Worm (Caenorhabditis elegans): ENCODE data around the gene suex-2.

DNA sequence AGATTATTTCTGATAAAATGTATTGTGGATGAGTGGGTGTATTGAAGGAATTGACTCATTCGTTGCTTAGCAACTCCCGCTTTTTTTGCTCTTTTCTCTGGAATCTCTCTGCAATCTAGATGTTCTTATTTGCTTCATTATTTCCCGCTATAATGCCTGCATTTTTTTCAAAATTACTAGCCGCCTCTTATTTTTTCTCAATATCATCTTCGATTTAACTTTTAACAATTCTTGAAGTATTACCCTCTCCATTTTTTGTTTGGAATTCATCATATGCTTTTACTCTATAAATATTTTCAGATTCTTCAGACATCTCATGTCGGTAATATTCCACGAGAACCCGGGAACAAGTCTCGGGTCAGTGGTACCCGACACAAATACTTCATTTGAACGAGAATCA lies 11.9 kb upstream of the suex-2 start, which contains the start of gene tpra-1:
- TF ChIP-seq ekl-4 (GFP tag; IDR thresholded peaks at IDR 0.05) (no peak), B0261.1 (tag; optimal IDR thresholded peaks at IDR 0.05) (no peak), zfh-2 (GFP tag; conservative IDR thresholded peaks at IDR 0.05) (no peak), ama-1 (optimal IDR thresholded peaks at IDR 0.05) (no peak), ama-1 (GFP tag; optimal IDR thresholded peaks at IDR 0.05) (no peak), T07F8.4 (tag; optimal IDR thresholded peaks at IDR 0.05) (no peak), mel-28 (tag; optimal IDR thresholded peaks at IDR 0.05; ENCODE audit: borderline replicate concordance) (no peak), F10E7.11 (tag; optimal IDR thresholded peaks at IDR 0.05) (no peak), nfya-1 (tag; optimal IDR thresholded peaks at IDR 0.05; ENCODE audit: borderline replicate concordance, insufficient read depth) (no peak)
